Worm (Caenorhabditis elegans) whole organism, late embryonic: ENCODE data around the gene srw-26.

Experiments used
- F13H6.1 ChIP-seq: sonication (generic microtip); optimal IDR thresholded peaks from 2 replicates; lab custom pipeline; 2016; ENCODE audit warnings: missing genetic modification characterization, missing compliant biosample characterization
- K02D7.2 ChIP-seq: sonication (generic microtip); optimal IDR thresholded peaks from 2 replicates; lab custom pipeline; 2017; ENCODE audit warnings: mild to moderate bottlenecking, missing genetic modification characterization, missing compliant biosample characterization
- T23F11.4 ChIP-seq: fragments of 200-800 bp; sonication (Bioruptor generic); optimal IDR thresholded peaks from 2 replicates; lab custom pipeline; 2018; ENCODE audit warnings: mild to moderate bottlenecking, missing genetic modification characterization, missing compliant biosample characterization
- Y22D7AL.16 ChIP-seq: sonication (generic microtip); optimal IDR thresholded peaks from 2 replicates; lab custom pipeline; 2016; ENCODE audit warnings: missing genetic modification characterization, missing compliant biosample characterization
- ahr-1 ChIP-seq: sonication (generic microtip); optimal IDR thresholded peaks from 2 replicates; lab custom pipeline; 2016; ENCODE audit warnings: missing genetic modification characterization, missing compliant biosample characterization
- ceh-14 ChIP-seq: sonication (generic microtip); optimal IDR thresholded peaks from 2 replicates; lab custom pipeline; 2016; ENCODE audit warnings: missing genotype, missing genetic modification characterization, missing compliant biosample characterization
- ceh-18 ChIP-seq: sonication (generic microtip); optimal IDR thresholded peaks from 2 replicates; lab custom pipeline; 2016; ENCODE audit warnings: missing genetic modification characterization, missing compliant biosample characterization
- ceh-31 ChIP-seq: sonication (generic microtip); optimal IDR thresholded peaks from 2 replicates; lab custom pipeline; 2016; ENCODE audit warnings: missing genetic modification characterization, missing compliant biosample characterization
- ceh-34 ChIP-seq: sonication (generic microtip); optimal IDR thresholded peaks from 2 replicates; lab custom pipeline; 2016; ENCODE audit warnings: mild to moderate bottlenecking, missing genetic modification characterization, missing compliant biosample characterization
- ceh-45 ChIP-seq: fragments of 200-800 bp; sonication (Bioruptor generic); IDR thresholded peaks from 2 replicates; pipeline ENCODE4 v1.3.6; 2022; ENCODE audit warnings: missing genetic modification reagents, missing genetic modification characterization, missing compliant biosample characterization
- ceh-6 ChIP-seq: fragments of 200-800 bp; sonication (Bioruptor generic); optimal IDR thresholded peaks from 2 replicates; lab custom pipeline; 2018; ENCODE audit warnings: mild to moderate bottlenecking, missing genetic modification characterization, missing compliant biosample characterization
- ceh-9 ChIP-seq: sonication (generic microtip); optimal IDR thresholded peaks from 2 replicates; lab custom pipeline; 2016; ENCODE audit warnings: mild to moderate bottlenecking, missing genetic modification characterization, inconsistent platforms, missing compliant biosample characterization
- che-1 ChIP-seq: sonication (generic microtip); optimal IDR thresholded peaks from 2 replicates; lab custom pipeline; 2016; ENCODE audit warnings: mild to moderate bottlenecking, missing genetic modification characterization, missing compliant biosample characterization
- dmd-4 ChIP-seq: sonication (generic microtip); optimal IDR thresholded peaks from 2 replicates; lab custom pipeline; 2016; ENCODE audit warnings: borderline replicate concordance, missing genetic modification characterization, missing compliant biosample characterization
- dve-1 ChIP-seq: sonication (generic microtip); optimal IDR thresholded peaks from 2 replicates; lab custom pipeline; 2017; ENCODE audit warnings: antibody characterized with exemption, mild to moderate bottlenecking, missing genetic modification characterization, missing compliant biosample characterization
- elt-2 ChIP-seq: sonication (generic microtip); optimal IDR thresholded peaks from 2 replicates; lab custom pipeline; 2016; ENCODE audit warnings: missing genetic modification reagents, missing genetic modification characterization, missing compliant biosample characterization
- elt-4 ChIP-seq: sonication (generic microtip); optimal IDR thresholded peaks from 2 replicates; lab custom pipeline; 2016; ENCODE audit warnings: missing genetic modification characterization, missing compliant biosample characterization
- ets-4 ChIP-seq: sonication (generic microtip); optimal IDR thresholded peaks from 2 replicates; lab custom pipeline; 2016; ENCODE audit warnings: missing genetic modification characterization, missing compliant biosample characterization
- fax-1 ChIP-seq: sonication (generic microtip); optimal IDR thresholded peaks from 2 replicates; lab custom pipeline; 2016; ENCODE audit warnings: missing genotype, missing genetic modification characterization, missing compliant biosample characterization
- fkh-10 ChIP-seq: fragments of 150-350 bp; optimal IDR thresholded peaks from 2 replicates; lab custom pipeline; 2014; ENCODE audit warnings: missing biosample characterization, missing genetic modification reagents, missing genetic modification characterization
- fkh-6 ChIP-seq: sonication (generic microtip); optimal IDR thresholded peaks from 2 replicates; lab custom pipeline; 2016; ENCODE audit warnings: missing genetic modification characterization, missing compliant biosample characterization
- gmeb-2 ChIP-seq: sonication (generic microtip); optimal IDR thresholded peaks from 2 replicates; lab custom pipeline; 2016; ENCODE audit warnings: missing genetic modification characterization, inconsistent platforms, missing compliant biosample characterization
- hlh-13 ChIP-seq: fragments of 200-800 bp; sonication (Bioruptor generic); optimal IDR thresholded peaks from 2 replicates; lab custom pipeline; 2018; ENCODE audit warnings: mild to moderate bottlenecking, missing genetic modification characterization, missing compliant biosample characterization
- lim-6 ChIP-seq: sonication (generic microtip); optimal IDR thresholded peaks from 2 replicates; lab custom pipeline; 2016; ENCODE audit warnings: missing genetic modification characterization, missing compliant biosample characterization
- lin-11 ChIP-seq: fragments of 200-800 bp; sonication (Bioruptor generic); optimal IDR thresholded peaks from 2 replicates; lab custom pipeline; 2018; ENCODE audit warnings: mild to moderate bottlenecking, missing genetic modification characterization, missing compliant biosample characterization
- madf-2 ChIP-seq: sonication (generic microtip); optimal IDR thresholded peaks from 2 replicates; lab custom pipeline; 2017; ENCODE audit warnings: missing genetic modification characterization, missing compliant biosample characterization
- mec-3 ChIP-seq: sonication (generic microtip); optimal IDR thresholded peaks from 2 replicates; lab custom pipeline; 2016; ENCODE audit warnings: borderline replicate concordance, missing genetic modification characterization, missing compliant biosample characterization
- nfya-1 ChIP-seq: sonication (generic microtip); optimal IDR thresholded peaks from 2 replicates; lab custom pipeline; 2017; ENCODE audit warnings: missing genetic modification characterization, mild to moderate bottlenecking, missing compliant biosample characterization, antibody characterized with exemption, moderate library complexity
- nhr-11 ChIP-seq: fragments of 150-350 bp; optimal IDR thresholded peaks from 2 replicates; lab custom pipeline; 2014; ENCODE audit warnings: missing biosample characterization, missing genetic modification characterization
- nhr-232 ChIP-seq: sonication (generic microtip); optimal IDR thresholded peaks from 2 replicates; lab custom pipeline; 2016; ENCODE audit warnings: missing genetic modification characterization, missing compliant biosample characterization
- npax-4 ChIP-seq: sonication (generic microtip); optimal IDR thresholded peaks from 2 replicates; lab custom pipeline; 2016; ENCODE audit warnings: missing genetic modification characterization, missing compliant biosample characterization
- pax-1 ChIP-seq: fragments of 150-350 bp; optimal IDR thresholded peaks from 2 replicates; lab custom pipeline; 2014; ENCODE audit warnings: missing biosample characterization, missing genetic modification characterization
- pha-4 ChIP-seq: fragments of 150-350 bp; optimal IDR thresholded peaks from 2 replicates; lab custom pipeline; 2018; ENCODE audit warnings: missing biosample characterization, missing genetic modification reagents, missing genetic modification characterization
- pqm-1 ChIP-seq: sonication (generic microtip); optimal IDR thresholded peaks from 2 replicates; lab custom pipeline; 2016; ENCODE audit warnings: missing genetic modification characterization, missing compliant biosample characterization
- ref-2 ChIP-seq: sonication (generic microtip); optimal IDR thresholded peaks from 2 replicates; lab custom pipeline; 2016; ENCODE audit warnings: missing genetic modification characterization, missing compliant biosample characterization
- rnt-1 ChIP-seq: sonication (generic microtip); optimal IDR thresholded peaks from 2 replicates; lab custom pipeline; 2016; ENCODE audit warnings: missing genetic modification characterization, missing compliant biosample characterization
- sdc-2 ChIP-seq: sonication (generic microtip); optimal IDR thresholded peaks from 2 replicates; lab custom pipeline; 2016; ENCODE audit warnings: missing genotype, missing genetic modification characterization, missing compliant biosample characterization
- sox-2 ChIP-seq: fragments of 200-800 bp; sonication (Bioruptor generic); IDR thresholded peaks from 2 replicates; pipeline ENCODE4 v1.3.6; 2022; ENCODE audit warnings: missing genetic modification reagents, missing genetic modification characterization, missing compliant biosample characterization
- sox-4 ChIP-seq: sonication (generic microtip); optimal IDR thresholded peaks from 2 replicates; lab custom pipeline; 2017; ENCODE audit warnings: mild to moderate bottlenecking, missing genetic modification characterization, inconsistent platforms, missing compliant biosample characterization
- syd-9 ChIP-seq: sonication (generic microtip); optimal IDR thresholded peaks from 2 replicates; lab custom pipeline; 2016; ENCODE audit warnings: mild to moderate bottlenecking, missing genetic modification characterization, moderate library complexity, missing compliant biosample characterization
- ttx-3 ChIP-seq: sonication (generic microtip); optimal IDR thresholded peaks from 2 replicates; lab custom pipeline; 2016; ENCODE audit warnings: missing genetic modification reagents, missing genetic modification characterization, missing compliant biosample characterization
- unc-42 ChIP-seq: sonication (generic microtip); optimal IDR thresholded peaks from 2 replicates; lab custom pipeline; 2016; ENCODE audit warnings: missing genotype, missing genetic modification characterization, missing compliant biosample characterization
- unc-86 ChIP-seq: sonication (generic microtip); optimal IDR thresholded peaks from 2 replicates; lab custom pipeline; 2016; ENCODE audit warnings: missing genetic modification characterization, missing compliant biosample characterization

srw-26 gene

ce11 chrV:15969653-15970052 is 37.4 kb upstream of the srw-26 start, which contains the start of gene F36G9.7:
Gene F36G9.7 (minus strand): TSS chrV:15969753.
- TF ChIP-seq fkh-6 (tag; lab: Kevin White, UChicago) (no peak), ceh-18 (tag; lab: Kevin White, UChicago) (no peak), ceh-6 (GFP tag; lab: Kevin White, UChicago) (no peak), unc-42 (no peak), ceh-34 (tag; lab: Kevin White, UChicago) (no peak), T23F11.4 (GFP tag; lab: Kevin White, UChicago) (no peak), K02D7.2 (tag; lab: Kevin White, UChicago) (no peak), pha-4 (tag; lab: Kevin White, UChicago) (no peak), sox-2 (GFP tag; lab: Robert Waterston, UW) (no peak), hlh-13 (GFP tag; lab: Kevin White, UChicago) (no peak), pax-1 (tag; lab: Kevin White, UChicago) (no peak), ref-2 (no peak), nfya-1 (tag; lab: Kevin White, UChicago) (no peak)

- TF ChIP-seq unc-86 (tag; lab: Kevin White, UChicago) (no peak), ets-4 (no peak), ceh-31 (tag; lab: Kevin White, UChicago) (no peak), ceh-34 (tag; lab: Kevin White, UChicago) (no peak), lin-11 (tag; lab: Kevin White, UChicago) (no peak)
- TF ChIP-seq, all 69 proteins: peak for 0
Measured at ce11 chrV:15967542-15967941, 35.3 kb upstream of the srw-26 start, which contains the start of gene sri-1. Gene sri-1 (minus strand): TSS chrV:15967642.

DNA sequence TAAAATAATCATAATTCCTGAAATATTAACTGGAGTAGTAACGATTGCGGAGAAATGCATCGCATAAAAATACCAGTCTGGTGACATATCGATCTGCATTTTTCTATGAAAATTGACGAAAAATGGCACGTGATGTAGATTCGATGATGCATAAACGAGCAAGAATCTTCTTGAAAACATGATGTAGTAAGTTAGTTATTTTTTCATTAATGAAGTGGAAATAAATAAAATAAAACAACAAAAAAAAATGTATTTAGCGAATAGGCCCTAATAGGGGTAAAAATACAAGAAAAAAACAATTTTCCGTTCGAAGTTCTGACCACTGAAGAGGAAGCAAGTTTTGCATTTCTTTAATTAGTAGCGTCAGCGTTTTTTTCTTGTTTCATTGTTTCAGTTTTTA is 32.8 kb upstream of the srw-26 start, which contains the start of gene sri-2:
Gene sri-2 (minus strand): TSS at position 101 of the 400 bp plus-strand sequence.
- TF ChIP-seq ceh-9 (tag; lab: Kevin White, UChicago): no peak
- no peak for TF ChIP-seq ahr-1 (tag; lab: Kevin White, UChicago)
- no peak for TF ChIP-seq fkh-10 (GFP tag; lab: Kevin White, UChicago)
- no peak for TF ChIP-seq dve-1 (tag; lab: Kevin White, UChicago)
- TF ChIP-seq ttx-3 (tag; lab: Kevin White, UChicago): no peak
- no peak for TF ChIP-seq fax-1 (tag; lab: Kevin White, UChicago)
- TF ChIP-seq mec-3: no peak
- no peak for TF ChIP-seq ets-4
- TF ChIP-seq elt-2 (tag; lab: Kevin White, UChicago): no peak
- TF ChIP-seq pqm-1 (tag; lab: Kevin White, UChicago): no peak
- no peak for TF ChIP-seq fkh-6 (tag; lab: Kevin White, UChicago)
- TF ChIP-seq unc-42: no peak
- TF ChIP-seq dmd-4: no peak
- no peak for TF ChIP-seq ceh-14 (tag; lab: Kevin White, UChicago)

- no peak for TF ChIP-seq nhr-232 (tag; lab: Kevin White, UChicago)
- TF ChIP-seq sdc-2 (tag; lab: Kevin White, UChicago): no peak
- TF ChIP-seq unc-86 (tag; lab: Kevin White, UChicago): no peak
- no peak for TF ChIP-seq syd-9 (tag; lab: Kevin White, UChicago)
- no peak for TF ChIP-seq pqm-1 (tag; lab: Kevin White, UChicago)
- no peak for TF ChIP-seq rnt-1 (tag; lab: Kevin White, UChicago)
- TF ChIP-seq che-1 (tag; lab: Kevin White, UChicago): no peak
- no peak for TF ChIP-seq ceh-45 (GFP tag; lab: Robert Waterston, UW)
- TF ChIP-seq gmeb-2: no peak
- no peak for TF ChIP-seq npax-4 (tag; lab: Kevin White, UChicago)
- TF ChIP-seq Y22D7AL.16 (tag; lab: Kevin White, UChicago): no peak
- TF ChIP-seq F13H6.1: no peak
- no peak for TF ChIP-seq lim-6 (tag; lab: Kevin White, UChicago)
- no peak for TF ChIP-seq fkh-10 (GFP tag; lab: Kevin White, UChicago)
- TF ChIP-seq nhr-11 (tag; lab: Kevin White, UChicago): no peak
- TF ChIP-seq madf-2 (tag; lab: Kevin White, UChicago): no peak
- TF ChIP-seq elt-4 (tag; lab: Kevin White, UChicago): no peak
- TF ChIP-seq sox-4: no peak
- no peak for TF ChIP-seq pax-1 (tag; lab: Kevin White, UChicago)
Measured at ce11 chrV:15959456-15959855, 27.2 kb upstream of the srw-26 start.
